Worm (Caenorhabditis elegans) whole organism, L2 larva: Measurements from ENCODE around the gene T28D6.3.

ENCODE experiments used
- Y55F3AM.14 ChIP-seq: fragments of 200-800 bp; sonication (Bioruptor generic); optimal IDR thresholded peaks from 2 replicates; lab custom pipeline; 2018; ENCODE audit warnings: mild to moderate bottlenecking, missing genetic modification characterization, missing compliant biosample characterization
- aly-2 ChIP-seq: fragments of 150-350 bp; optimal IDR thresholded peaks from 2 replicates; lab custom pipeline; 2014; ENCODE audit warnings: missing biosample characterization, missing genetic modification characterization
- ama-1 ChIP-seq: fragments of 150-350 bp; optimal IDR thresholded peaks from 2 replicates; lab custom pipeline; 2018; ENCODE audit warnings: inconsistent platforms
- egl-27 ChIP-seq: sonication (generic microtip); optimal IDR thresholded peaks from 3 replicates; lab custom pipeline; 2017; ENCODE audit warnings: missing biosample characterization, missing genetic modification reagents, missing genetic modification characterization
- elt-1 ChIP-seq: fragments of 150-350 bp; optimal IDR thresholded peaks from 2 replicates; lab custom pipeline; 2014; ENCODE audit warnings: missing biosample characterization, missing genetic modification characterization
- mbf-1 ChIP-seq: sonication (generic microtip); optimal IDR thresholded peaks from 2 replicates; lab custom pipeline; 2017; ENCODE audit warnings: missing biosample characterization, missing genetic modification characterization
- nhr-11 ChIP-seq: fragments of 150-350 bp; optimal IDR thresholded peaks from 2 replicates; lab custom pipeline; 2014; ENCODE audit warnings: missing biosample characterization, missing genetic modification characterization
- nhr-77 ChIP-seq: fragments of 150-350 bp; optimal IDR thresholded peaks from 2 replicates; lab custom pipeline; 2014; ENCODE audit warnings: missing biosample characterization, missing genetic modification characterization
- skn-1 ChIP-seq: sonication (generic microtip); optimal IDR thresholded peaks from 2 replicates; lab custom pipeline; 2017; ENCODE audit warnings: missing biosample characterization, missing genetic modification characterization
- unc-39 ChIP-seq: fragments of 150-350 bp; optimal IDR thresholded peaks from 2 replicates; lab custom pipeline; 2014; ENCODE audit warnings: missing biosample characterization, missing genetic modification characterization
- unc-62 ChIP-seq: fragments of 150-350 bp; optimal IDR thresholded peaks from 2 replicates; lab custom pipeline; 2014; ENCODE audit warnings: missing biosample characterization, missing genetic modification reagents, missing genetic modification characterization

DNA sequence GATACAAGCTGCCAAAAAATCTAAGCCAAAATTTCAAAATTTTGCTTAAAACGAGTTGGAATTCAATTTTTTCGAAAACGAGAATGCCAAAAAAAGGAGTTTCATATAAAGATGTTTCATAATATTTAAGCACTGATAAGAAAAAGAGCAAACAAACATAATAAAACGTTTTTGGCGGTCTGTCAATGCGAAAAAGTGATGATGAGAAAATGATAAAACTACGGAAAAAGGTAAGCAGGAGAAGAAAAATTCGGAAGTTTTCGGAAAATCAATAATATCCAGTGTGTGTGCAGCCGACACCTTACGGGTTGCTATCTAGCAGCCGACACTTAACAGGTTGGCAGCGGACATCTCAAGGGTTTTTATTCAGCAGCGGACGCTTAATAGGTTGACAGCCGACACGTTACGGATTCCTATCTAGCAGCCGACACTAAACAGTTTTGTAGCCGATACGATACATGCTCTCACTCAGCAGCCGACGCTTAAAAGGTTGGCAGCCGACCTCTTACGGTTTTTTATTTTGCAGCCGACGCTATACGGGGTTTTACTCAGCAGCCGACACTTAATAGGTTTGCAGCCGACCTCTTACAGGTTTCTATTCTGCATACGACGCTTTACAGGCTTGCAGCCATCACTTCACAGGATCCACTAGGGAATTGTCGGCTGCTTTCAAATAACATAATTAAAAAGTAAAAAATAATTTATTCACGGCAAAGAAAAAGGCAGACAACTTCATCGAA is 5.8 kb downstream of the T28D6.3 start:
- TF ChIP-seq mbf-1 (tag; lab: Kevin White, UChicago) (no peak), ama-1 (no peak), unc-62 (GFP tag; lab: Kevin White, UChicago) (no peak), egl-27 (tag; lab: Kevin White, UChicago) (no peak), aly-2 (tag; lab: Kevin White, UChicago) (no peak), Y55F3AM.14 (no peak), elt-1 (tag; lab: Kevin White, UChicago) (no peak), nhr-77 (tag; lab: Kevin White, UChicago) (no peak), nhr-11 (no peak), skn-1 (tag; lab: Kevin White, UChicago) (no peak), unc-39 (tag; lab: Kevin White, UChicago) (no peak)
